Worm (Caenorhabditis elegans) whole organism, young adult: Measurements from ENCODE around the gene C25H3.7.

Experiments used
- F39B2.1 ChIP-seq: fragments of 200-800 bp; sonication (Bioruptor generic); IDR thresholded peaks from 2 replicates; pipeline ENCODE4 v1.3.6; 2022; ENCODE audit warnings: missing genetic modification reagents, missing genetic modification characterization, missing compliant biosample characterization
- Y67H2A.10 ChIP-seq: fragments of 200-800 bp; sonication (Bioruptor generic); conservative IDR thresholded peaks from 2 replicates; pipeline ENCODE4 v1.3.6; 2022; ENCODE audit warnings: missing genetic modification reagents, missing genetic modification characterization, missing compliant biosample characterization
- attf-5 ChIP-seq: fragments of 200-800 bp; sonication (Bioruptor generic); optimal IDR thresholded peaks from 2 replicates; lab custom pipeline; 2018; ENCODE audit warnings: mild to moderate bottlenecking, missing genetic modification characterization, missing compliant biosample characterization
- unc-62 ChIP-seq: fragments of 150-350 bp; optimal IDR thresholded peaks from 2 replicates; lab custom pipeline; 2014; ENCODE audit warnings: missing biosample characterization, missing genetic modification reagents, missing genetic modification characterization
- ztf-22 ChIP-seq: fragments of 200-800 bp; sonication (Bioruptor generic); optimal IDR thresholded peaks from 2 replicates; lab custom pipeline; 2018; ENCODE audit warnings: mild to moderate bottlenecking, missing genetic modification characterization, moderate library complexity, missing compliant biosample characterization

ce11 chrII:5642110-5642509 lies 26.6 kb downstream of the C25H3.7 start:
- no peak for TF ChIP-seq ztf-22
- TF ChIP-seq Y67H2A.10 (GFP tag; lab: Robert Waterston, UW): no peak
- no peak for TF ChIP-seq attf-5 (GFP tag; lab: Kevin White, UChicago)
- TF ChIP-seq unc-62 (GFP tag; lab: Kevin White, UChicago): no peak
- no peak for TF ChIP-seq F39B2.1 (GFP tag; lab: Robert Waterston, UW)
